Fruit fly (Drosophila melanogaster): ENCODE measurements around the gene CecC.

Gene CecC

DNA sequence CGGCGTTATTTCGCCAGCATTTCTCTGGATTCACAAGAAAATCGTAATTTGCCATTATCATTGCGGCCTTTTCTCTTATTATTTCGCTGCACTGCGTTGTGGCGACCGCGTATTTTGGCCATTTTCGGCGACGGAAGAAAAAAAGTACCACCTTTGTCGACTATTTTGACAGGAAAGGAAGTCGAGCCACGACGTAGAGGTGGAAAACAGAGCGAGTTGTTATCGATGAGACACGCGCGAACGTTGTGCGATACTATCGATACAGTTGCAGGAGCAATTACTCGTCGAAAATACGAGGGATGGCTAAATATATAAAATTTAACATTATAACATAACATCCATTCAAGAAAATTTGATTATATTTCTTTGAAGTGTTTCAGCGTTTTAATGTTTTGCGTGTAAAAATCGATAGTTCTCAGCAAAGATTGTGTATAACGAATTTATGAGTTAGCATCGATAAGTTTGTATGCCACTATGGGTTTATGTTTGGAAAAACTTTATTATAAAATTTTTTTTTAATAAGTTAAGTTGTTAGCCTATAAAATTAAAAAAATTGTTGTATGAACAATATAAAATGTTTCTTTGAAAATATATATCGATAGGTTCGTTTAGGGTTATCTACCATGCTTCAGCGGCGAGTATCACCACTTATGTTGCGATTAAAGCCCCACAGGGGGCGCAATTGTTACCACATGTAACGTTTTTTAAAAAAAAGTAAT lies 7.4 kb upstream of the CecC start, which contains the start of gene RpS7:
RpS7 (minus strand) TSS at position 255 of the 719 bp plus-strand sequence.
- TF ChIP-seq CG9948 (tag; optimal IDR thresholded peaks at IDR 0.05) (peak; percentile 18), CG12605 (GFP tag; IDR thresholded peaks at IDR 0.05) (peak; percentile 59; the same call in 1 of the 2 replicates), CG10348 (GFP tag; IDR thresholded peaks at IDR 0.05) (no peak), EcR (GFP tag; optimal IDR thresholded peaks at IDR 0.05) (no peak), gl (tag; optimal IDR thresholded peaks at IDR 0.05) (peak; percentile 73), rn (GFP tag; IDR thresholded peaks at IDR 0.05) (0 out of 2 replicates have a peak, but pooled peaks have one; percentile 23), CG13204 (GFP tag; optimal IDR thresholded peaks at IDR 0.05) (peak; percentile 55), CG8301 (tag; optimal IDR thresholded peaks at IDR 0.05) (peak; percentile 32), fd96Ca (GFP tag; IDR thresholded peaks at IDR 0.05) (no peak), Ets98B (GFP tag; IDR thresholded peaks at IDR 0.05) (peak; percentile 60), CG15710 (tag; optimal IDR thresholded peaks at IDR 0.05) (peak; percentile 45), CG17806 (tag; optimal IDR thresholded peaks at IDR 0.05) (no peak), CG8159 (tag; optimal IDR thresholded peaks at IDR 0.05) (peak; percentile 44), D1 (tag; optimal IDR thresholded peaks at IDR 0.05) (no peak), CG34367 (tag; optimal IDR thresholded peaks at IDR 0.05) (peak; percentile 65), Pif1B (GFP tag; optimal IDR thresholded peaks at IDR 0.05) (peak; percentile 62), Snoo (tag; optimal IDR thresholded peaks at IDR 0.05) (peak; percentile 80), CG32121 (GFP tag; IDR thresholded peaks at IDR 0.05) (peak; percentile 62), CG4496 (GFP tag; IDR thresholded peaks at IDR 0.05) (peak; percentile 85), CG14655 (GFP tag; optimal IDR thresholded peaks at IDR 0.05) (peak; percentile 25), Pif1A (GFP tag; optimal IDR thresholded peaks at IDR 0.05) (peak; percentile 58)

dm6 chr3R:30209648-30210047 lies 6.6 kb upstream of the CecC start, which contains the start of gene Anp:
Anp (plus strand) TSS chr3R:30209948.
- TF ChIP-seq CG17806 (tag; optimal IDR thresholded peaks at IDR 0.05) (no peak), CG14655 (GFP tag; optimal IDR thresholded peaks at IDR 0.05) (no peak), CG34367 (tag; optimal IDR thresholded peaks at IDR 0.05) (no peak)

- TF ChIP-seq gl (tag; optimal IDR thresholded peaks at IDR 0.05) (no peak), CG34367 (tag; optimal IDR thresholded peaks at IDR 0.05) (no peak), CG10348 (GFP tag; IDR thresholded peaks at IDR 0.05) (no peak), CG32121 (GFP tag; IDR thresholded peaks at IDR 0.05) (no peak), CG8301 (tag; optimal IDR thresholded peaks at IDR 0.05) (no peak), Pif1A (GFP tag; optimal IDR thresholded peaks at IDR 0.05) (no peak), Pif1B (GFP tag; optimal IDR thresholded peaks at IDR 0.05) (no peak), EcR (GFP tag; optimal IDR thresholded peaks at IDR 0.05) (no peak), rn (GFP tag; IDR thresholded peaks at IDR 0.05) (no peak), CG12605 (GFP tag; IDR thresholded peaks at IDR 0.05) (no peak), CG17806 (tag; optimal IDR thresholded peaks at IDR 0.05) (no peak), CG14655 (GFP tag; optimal IDR thresholded peaks at IDR 0.05) (no peak), CG13204 (GFP tag; optimal IDR thresholded peaks at IDR 0.05) (no peak), CG15710 (tag; optimal IDR thresholded peaks at IDR 0.05) (no peak)
Observed at dm6 chr3R:30210560-30210959, 5.7 kb upstream of the CecC start, which contains the start of gene CecA1. CecA1 (plus strand) TSS chr3R:30210874.

- TF ChIP-seq CG34367 (tag; optimal IDR thresholded peaks at IDR 0.05) (no peak), fd96Ca (GFP tag; IDR thresholded peaks at IDR 0.05) (no peak), CG9948 (tag; optimal IDR thresholded peaks at IDR 0.05) (no peak), CG17806 (tag; optimal IDR thresholded peaks at IDR 0.05) (no peak), D1 (tag; optimal IDR thresholded peaks at IDR 0.05) (no peak), gl (tag; optimal IDR thresholded peaks at IDR 0.05) (no peak), CG14655 (GFP tag; optimal IDR thresholded peaks at IDR 0.05) (no peak), rn (GFP tag; IDR thresholded peaks at IDR 0.05) (no peak), CG13204 (GFP tag; optimal IDR thresholded peaks at IDR 0.05) (no peak), CG32121 (GFP tag; IDR thresholded peaks at IDR 0.05) (no peak), CG12605 (GFP tag; IDR thresholded peaks at IDR 0.05) (no peak), CG10348 (GFP tag; IDR thresholded peaks at IDR 0.05) (no peak), EcR (GFP tag; optimal IDR thresholded peaks at IDR 0.05) (no peak), CG8301 (tag; optimal IDR thresholded peaks at IDR 0.05) (no peak), Ets98B (GFP tag; IDR thresholded peaks at IDR 0.05) (no peak), CG4496 (GFP tag; IDR thresholded peaks at IDR 0.05) (no peak), Pif1A (GFP tag; optimal IDR thresholded peaks at IDR 0.05) (no peak)
Observed at dm6 chr3R:30211856-30212255, 4.4 kb upstream of the CecC start, which contains the start of gene CecA2. CecA2 (plus strand) TSS chr3R:30212156.

DNA sequence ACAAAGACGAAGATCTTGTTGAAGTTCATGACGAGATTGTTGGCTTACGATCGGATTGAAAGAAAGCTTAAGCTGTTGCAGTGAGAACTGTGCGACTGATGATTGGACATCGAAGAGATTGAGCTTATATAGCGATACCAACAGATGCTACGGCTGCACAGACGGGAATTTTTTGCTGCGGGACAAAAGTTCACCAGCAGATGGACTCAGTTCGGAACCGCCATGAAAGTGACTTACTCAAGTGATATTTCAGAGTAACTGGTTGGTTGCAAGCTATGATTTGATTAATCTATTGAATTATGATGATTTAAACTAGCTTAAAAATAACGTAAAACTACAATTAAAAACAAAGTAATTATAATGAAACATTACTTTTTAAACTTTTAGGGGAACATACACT lies 2.6 kb upstream of the CecC start, which contains the start of gene CecB:
CecB (minus strand) TSS at position 101 of the 400 bp plus-strand sequence.
- no peak for TF ChIP-seq CG10348 (GFP tag; IDR thresholded peaks at IDR 0.05)
- TF ChIP-seq CG14655 (GFP tag; optimal IDR thresholded peaks at IDR 0.05), result no peak
- TF ChIP-seq D1 (tag; optimal IDR thresholded peaks at IDR 0.05), result no peak
- TF ChIP-seq CG4496 (GFP tag; IDR thresholded peaks at IDR 0.05), result no peak
- TF ChIP-seq gl (tag; optimal IDR thresholded peaks at IDR 0.05), result no peak
- no peak for TF ChIP-seq Snoo (tag; optimal IDR thresholded peaks at IDR 0.05)
- TF ChIP-seq CG9948 (tag; optimal IDR thresholded peaks at IDR 0.05), result no peak
- no peak for TF ChIP-seq Pif1B (GFP tag; optimal IDR thresholded peaks at IDR 0.05)
- no peak for TF ChIP-seq CG8301 (tag; optimal IDR thresholded peaks at IDR 0.05)
- no peak for TF ChIP-seq CG8159 (tag; optimal IDR thresholded peaks at IDR 0.05)
- TF ChIP-seq CG12605 (GFP tag; IDR thresholded peaks at IDR 0.05), result no peak
- no peak for TF ChIP-seq rn (GFP tag; IDR thresholded peaks at IDR 0.05)

DNA sequence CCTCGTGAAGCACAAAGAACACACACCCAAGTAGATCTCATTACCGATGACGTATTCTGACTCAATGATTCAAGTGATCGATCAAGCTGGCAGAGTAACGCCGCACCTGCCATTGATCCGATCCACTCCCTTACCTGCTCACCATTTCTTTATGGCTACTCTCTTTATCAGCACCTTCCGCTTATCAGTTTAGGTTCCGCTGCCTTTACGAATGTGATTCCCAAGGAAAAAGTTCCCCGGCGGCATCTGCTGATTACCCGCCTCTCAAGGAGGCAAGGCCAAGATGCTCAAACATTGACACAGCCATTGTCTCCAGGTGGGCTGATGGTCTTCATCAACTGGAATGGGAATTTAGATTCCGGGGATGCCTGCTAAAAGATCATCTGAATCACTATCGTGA lies 1.3 kb upstream of the CecC start:
- TF ChIP-seq CG8301 (tag; optimal IDR thresholded peaks at IDR 0.05), result no peak
- no peak for TF ChIP-seq EcR (GFP tag; optimal IDR thresholded peaks at IDR 0.05)
